Fruit fly (Drosophila melanogaster) whole organism: Measurements from ENCODE around the gene CG13786.

ENCODE experiments used
- CG8478 ChIP-seq: fragments of >200 bp; optimal IDR thresholded peaks from 2 replicates; lab custom pipeline; 2018; ENCODE audit warnings: inconsistent platforms
- Dll ChIP-seq: fragments of >200 bp; optimal IDR thresholded peaks from 2 replicates; lab custom pipeline; 2017
- EcR ChIP-seq, 2 experiments: fragments of >200 bp; optimal IDR thresholded peaks; 2 replicates each; lab custom pipeline; 2017; ENCODE audit warnings: missing biosample characterization in 2 of 2, missing genetic modification characterization in 2 of 2, missing genetic modification reagents in 2 of 2
- pan ChIP-seq: fragments of >200 bp; optimal IDR thresholded peaks from 2 replicates; lab custom pipeline; 2017
- psq ChIP-seq: fragments of >200 bp; optimal IDR thresholded peaks from 2 replicates; lab custom pipeline; 2017
- usp ChIP-seq: fragments of >200 bp; optimal IDR thresholded peaks from 2 replicates; lab custom pipeline; 2017; ENCODE audit warnings: missing biosample characterization, missing genetic modification characterization, mixed read lengths

CG13786 gene

dm6 chr2L:7252882-7253281 lies at the start of gene CG13786:
CG13786 (minus strand) TSS chr2L:7252982.
- TF ChIP-seq usp (GFP tag; lab: Kevin White, UChicago) (no peak), EcR (GFP tag; optimal IDR thresholded peaks at IDR 0.05; lab: Kevin White, UChicago) (no peak), Dll (lab: Kevin White, UChicago) (no peak), CG8478 (lab: Kevin White, UChicago) (no peak)

DNA sequence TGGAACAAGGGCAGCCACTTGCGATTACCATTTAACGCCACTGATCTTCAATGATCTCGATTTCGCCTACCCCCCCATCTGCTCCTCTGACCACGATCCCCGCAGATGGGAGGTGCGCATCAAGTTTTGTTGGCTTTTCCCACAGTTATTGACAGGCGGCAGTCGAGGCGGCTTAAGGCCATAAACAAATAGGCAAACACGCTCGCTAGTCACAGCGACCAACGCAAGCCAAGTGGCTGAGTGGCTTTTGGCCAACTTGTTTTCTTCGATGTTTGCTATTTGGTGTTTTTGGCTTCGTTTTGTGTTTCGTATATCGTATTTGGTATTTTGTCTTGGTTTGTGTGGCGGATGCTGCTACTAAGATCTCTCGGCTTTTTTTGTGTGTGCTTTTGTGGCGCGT lies 48.7 kb upstream of the CG13786 start:
- TF ChIP-seq EcR (GFP tag; optimal IDR thresholded peaks at IDR 0.05; lab: Kevin White, UChicago) (no peak), pan (lab: Kevin White, UChicago) (no peak), Dll (lab: Kevin White, UChicago) (no peak), usp (GFP tag; lab: Kevin White, UChicago) (no peak), CG8478 (lab: Kevin White, UChicago) (no peak), psq (lab: Kevin White, UChicago) (no peak)

DNA sequence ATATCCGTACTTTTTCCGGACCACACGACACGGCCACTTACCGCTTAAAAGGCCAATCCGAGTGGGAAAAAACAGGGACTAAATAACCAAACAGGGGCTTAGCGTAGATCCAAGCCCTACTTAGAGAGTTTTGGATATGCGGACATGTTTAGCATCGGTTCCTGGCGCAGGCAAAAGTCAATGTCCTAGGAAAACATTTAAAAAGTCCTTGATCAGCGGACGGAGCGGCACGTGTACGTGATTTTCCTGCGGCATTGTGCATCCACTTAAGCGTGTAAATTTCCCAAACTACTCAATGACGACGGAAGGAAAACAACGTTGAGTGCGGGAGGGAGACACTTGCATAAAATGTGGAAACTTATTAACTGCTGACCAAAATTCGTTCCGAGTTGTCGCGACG lies 47.2 kb upstream of the CG13786 start:
- no peak for TF ChIP-seq Dll (lab: Kevin White, UChicago)
- no peak for TF ChIP-seq psq (lab: Kevin White, UChicago)
- no peak for TF ChIP-seq pan (lab: Kevin White, UChicago)
- no peak for TF ChIP-seq usp (GFP tag; lab: Kevin White, UChicago)
- no peak for TF ChIP-seq EcR (GFP tag; optimal IDR thresholded peaks at IDR 0.05; lab: Kevin White, UChicago)
- no peak for TF ChIP-seq CG8478 (lab: Kevin White, UChicago)

DNA sequence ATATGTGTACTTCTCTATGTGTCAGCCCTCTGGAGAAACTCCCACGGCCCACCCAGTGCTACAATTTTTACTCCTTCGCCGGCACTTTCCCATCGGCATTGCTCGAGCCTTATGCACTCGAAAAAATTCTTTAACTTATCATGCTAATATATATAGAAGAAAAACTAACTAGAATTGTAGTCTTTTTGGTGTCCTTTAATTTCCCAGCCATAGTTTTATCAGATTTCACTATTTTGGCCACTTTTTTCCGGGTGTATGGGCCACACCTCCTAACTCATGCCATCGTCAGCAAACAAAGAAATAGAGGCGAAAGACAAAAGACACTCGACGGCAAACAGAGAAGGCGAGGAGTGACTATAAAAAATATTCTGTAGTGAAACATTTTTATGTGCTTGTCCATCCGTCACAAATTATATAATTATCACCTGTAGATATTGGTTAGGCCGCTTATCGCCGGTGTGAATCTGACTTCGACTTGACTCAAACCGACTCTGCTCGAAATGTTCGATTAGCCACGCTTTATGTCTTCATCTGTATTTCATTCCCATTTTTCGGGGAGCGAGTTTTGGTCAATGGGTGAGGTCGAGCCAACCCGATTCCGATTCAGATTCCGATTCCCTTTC lies 46.1 kb upstream of the CG13786 start:
- TF ChIP-seq Dll (lab: Kevin White, UChicago): no peak
- no peak for TF ChIP-seq psq (lab: Kevin White, UChicago)
- TF ChIP-seq usp (GFP tag; lab: Kevin White, UChicago): no peak
- no peak for TF ChIP-seq EcR (GFP tag; optimal IDR thresholded peaks at IDR 0.05; lab: Kevin White, UChicago)
- TF ChIP-seq pan (lab: Kevin White, UChicago): no peak
- no peak for TF ChIP-seq CG8478 (lab: Kevin White, UChicago)

DNA sequence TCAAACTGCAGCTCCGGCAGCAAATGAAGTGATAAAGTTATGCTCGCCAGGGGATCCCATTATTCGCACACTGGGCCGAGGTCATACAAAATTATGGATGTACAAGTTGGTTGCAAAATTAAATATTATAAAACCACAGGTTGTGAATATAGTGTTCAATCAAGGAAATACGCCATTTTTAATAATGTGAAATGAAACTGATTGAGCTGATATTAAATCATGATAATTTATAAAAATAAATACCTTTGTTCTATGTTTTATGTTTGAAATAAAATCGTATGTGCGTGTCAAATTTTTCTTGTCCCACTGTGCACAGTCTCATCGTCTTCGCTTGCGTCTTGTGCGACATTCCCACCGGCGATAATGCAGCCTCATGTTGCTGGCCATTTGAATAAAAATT lies 43.1 kb upstream of the CG13786 start:
- TF ChIP-seq usp (GFP tag; lab: Kevin White, UChicago) (no peak), CG8478 (lab: Kevin White, UChicago) (no peak), pan (lab: Kevin White, UChicago) (no peak)

DNA sequence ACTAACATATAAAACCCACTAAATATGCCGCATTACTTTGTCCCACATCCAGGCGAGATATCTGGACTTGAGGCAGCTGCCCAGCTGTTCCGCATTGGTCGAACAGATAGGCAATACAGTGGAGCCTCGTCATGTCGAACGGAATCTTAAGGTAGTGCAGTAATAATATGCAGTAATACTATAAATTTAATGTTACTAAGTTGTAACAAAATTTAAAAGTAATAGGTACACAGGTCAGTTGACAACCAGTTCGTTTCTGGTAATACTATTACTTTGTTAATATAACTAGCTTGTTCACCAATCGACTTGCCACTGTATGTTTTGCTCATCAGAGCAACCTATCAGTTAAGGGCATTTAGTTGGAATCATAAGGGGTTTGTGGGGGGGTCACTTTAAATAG lies 42.2 kb upstream of the CG13786 start:
- TF ChIP-seq CG8478 (lab: Kevin White, UChicago) (no peak), psq (lab: Kevin White, UChicago) (no peak), EcR (GFP tag; optimal IDR thresholded peaks at IDR 0.05; lab: Kevin White, UChicago) (no peak), pan (lab: Kevin White, UChicago) (no peak), Dll (lab: Kevin White, UChicago) (no peak), usp (GFP tag; lab: Kevin White, UChicago) (no peak)

- no peak for TF ChIP-seq CG8478 (lab: Kevin White, UChicago)
- TF ChIP-seq psq (lab: Kevin White, UChicago): no peak
- TF ChIP-seq usp (GFP tag; lab: Kevin White, UChicago): no peak
- TF ChIP-seq pan (lab: Kevin White, UChicago): no peak
- TF ChIP-seq Dll (lab: Kevin White, UChicago): no peak
- TF ChIP-seq EcR (GFP tag; optimal IDR thresholded peaks at IDR 0.05; lab: Kevin White, UChicago): no peak
Observed at dm6 chr2L:7293475-7294332, 40.9 kb upstream of the CG13786 start.

DNA sequence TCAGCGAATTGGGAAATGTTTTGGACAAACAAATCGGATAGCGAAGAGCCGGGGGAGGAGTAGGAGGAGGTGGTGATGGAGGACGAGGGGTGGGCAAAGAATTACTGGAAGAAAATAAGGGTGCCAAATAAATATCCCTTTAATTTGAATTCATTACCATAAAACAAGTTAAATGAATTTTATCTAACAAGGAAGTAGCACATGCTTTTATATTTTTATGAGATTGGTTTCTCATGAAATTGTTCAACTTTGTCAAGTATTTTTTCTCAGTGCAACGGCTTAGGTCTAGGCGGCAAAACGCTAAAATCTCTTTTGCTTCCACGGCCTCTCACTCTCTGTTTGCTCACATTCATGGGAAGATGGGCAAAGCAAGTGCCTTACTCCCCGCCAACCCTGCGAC lies 39.2 kb upstream of the CG13786 start:
- TF ChIP-seq Dll (lab: Kevin White, UChicago): no peak
- TF ChIP-seq pan (lab: Kevin White, UChicago): no peak
- no peak for TF ChIP-seq EcR (GFP tag; optimal IDR thresholded peaks at IDR 0.05; lab: Kevin White, UChicago)
- TF ChIP-seq usp (GFP tag; lab: Kevin White, UChicago): no peak
- no peak for TF ChIP-seq CG8478 (lab: Kevin White, UChicago)
- TF ChIP-seq psq (lab: Kevin White, UChicago): no peak

dm6 chr2L:7290577-7290976 lies 37.8 kb upstream of the CG13786 start:
- TF ChIP-seq EcR (GFP tag; optimal IDR thresholded peaks at IDR 0.05; lab: Kevin White, UChicago) (no peak), CG8478 (lab: Kevin White, UChicago) (no peak), psq (lab: Kevin White, UChicago) (no peak), usp (GFP tag; lab: Kevin White, UChicago) (no peak), pan (lab: Kevin White, UChicago) (no peak), Dll (lab: Kevin White, UChicago) (no peak)

DNA sequence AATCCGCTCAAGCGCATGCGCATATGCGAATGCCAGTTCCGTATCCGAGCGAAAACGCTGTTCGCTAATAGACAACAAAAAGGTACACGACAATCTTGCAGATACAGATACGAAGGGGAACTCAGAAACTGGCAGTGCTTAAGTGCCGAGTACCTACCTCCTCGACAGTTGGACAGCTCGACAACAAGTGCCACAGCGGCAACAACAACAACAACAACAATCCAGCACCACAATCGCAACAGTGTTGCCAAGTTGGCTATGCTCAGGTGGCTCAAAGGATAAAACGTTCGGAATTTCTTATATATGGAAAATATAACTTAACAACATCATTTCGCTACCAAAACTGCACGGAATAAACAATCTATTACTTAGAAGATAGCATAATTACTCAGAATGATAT lies 37.1 kb upstream of the CG13786 start:
- no peak for TF ChIP-seq pan (lab: Kevin White, UChicago)
- no peak for TF ChIP-seq CG8478 (lab: Kevin White, UChicago)
- TF ChIP-seq usp (GFP tag; lab: Kevin White, UChicago): no peak
- no peak for TF ChIP-seq EcR (GFP tag; optimal IDR thresholded peaks at IDR 0.05; lab: Kevin White, UChicago)
- TF ChIP-seq Dll (lab: Kevin White, UChicago): no peak
- no peak for TF ChIP-seq psq (lab: Kevin White, UChicago)

dm6 chr2L:7285862-7286261 lies 33.1 kb upstream of the CG13786 start:
- TF ChIP-seq EcR (GFP tag; optimal IDR thresholded peaks at IDR 0.05; lab: Kevin White, UChicago) (no peak), Dll (lab: Kevin White, UChicago) (no peak), psq (lab: Kevin White, UChicago) (no peak), CG8478 (lab: Kevin White, UChicago) (no peak), pan (lab: Kevin White, UChicago) (no peak), usp (GFP tag; lab: Kevin White, UChicago) (no peak)
